Worm (Caenorhabditis elegans) whole organism, mixed stage, embryonic: ENCODE results near the gene nhr-230.

Experiments
- bed-3 ChIP-seq: fragments of 200-800 bp; sonication (Bioruptor generic); optimal IDR thresholded peaks from 3 replicates; lab custom pipeline; 2018; ENCODE audit warnings: mild to moderate bottlenecking, missing genetic modification characterization, moderate library complexity, missing compliant biosample characterization
- blmp-1 ChIP-seq: fragments of 150-350 bp; optimal IDR thresholded peaks from 2 replicates; lab custom pipeline; 2014; ENCODE audit warnings: missing biosample characterization, missing genetic modification characterization
- ceh-39 ChIP-seq: fragments of 150-350 bp; optimal IDR thresholded peaks from 2 replicates; lab custom pipeline; 2014; ENCODE audit warnings: missing biosample characterization, missing genetic modification characterization
- ceh-43 ChIP-seq: fragments of 200-800 bp; sonication (Bioruptor generic); optimal IDR thresholded peaks from 2 replicates; lab custom pipeline; 2018; ENCODE audit warnings: mild to moderate bottlenecking, missing genetic modification characterization, moderate library complexity, missing compliant biosample characterization
- ceh-83 ChIP-seq: fragments of 200-800 bp; sonication (Bioruptor generic); optimal IDR thresholded peaks from 2 replicates; lab custom pipeline; 2018; ENCODE audit warnings: mild to moderate bottlenecking, missing genetic modification characterization, missing compliant biosample characterization
- cnd-1 ChIP-seq: fragments of 200-800 bp; sonication (Bioruptor generic); optimal IDR thresholded peaks from 2 replicates; lab custom pipeline; 2018; ENCODE audit warnings: mild to moderate bottlenecking, missing genetic modification characterization, missing compliant biosample characterization
- drap-1 ChIP-seq: fragments of 200-800 bp; sonication (Bioruptor generic); optimal IDR thresholded peaks from 3 replicates; lab custom pipeline; 2018; ENCODE audit warnings: mild to moderate bottlenecking, missing genetic modification characterization, missing compliant biosample characterization
- elt-1 ChIP-seq: sonication (generic microtip); optimal IDR thresholded peaks from 2 replicates; lab custom pipeline; 2017; ENCODE audit warnings: missing genetic modification characterization, mild to moderate bottlenecking, missing compliant biosample characterization, antibody characterized with exemption, moderate library complexity, borderline replicate concordance; ENCODE audit not compliant: insufficient read depth
- elt-3 ChIP-seq: fragments of 150-350 bp; optimal IDR thresholded peaks from 2 replicates; lab custom pipeline; 2014; ENCODE audit warnings: missing biosample characterization, missing genetic modification characterization
- flh-1 ChIP-seq: fragments of 200-800 bp; sonication (Bioruptor generic); optimal IDR thresholded peaks from 2 replicates; lab custom pipeline; 2018; ENCODE audit warnings: mild to moderate bottlenecking, missing genetic modification characterization, moderate library complexity, missing compliant biosample characterization
- hlh-1 ChIP-seq: fragments of 150-350 bp; optimal IDR thresholded peaks from 2 replicates; lab custom pipeline; 2014; ENCODE audit warnings: missing biosample characterization, missing genetic modification reagents, missing genetic modification characterization
- lin-13 ChIP-seq: fragments of 150-350 bp; optimal IDR thresholded peaks from 2 replicates; lab custom pipeline; 2014; ENCODE audit warnings: missing biosample characterization, missing genetic modification characterization
- lin-32 ChIP-seq: fragments of 200-800 bp; sonication (Bioruptor generic); optimal IDR thresholded peaks from 2 replicates; lab custom pipeline; 2018; ENCODE audit warnings: mild to moderate bottlenecking, missing genetic modification characterization, missing compliant biosample characterization
- lsy-2 ChIP-seq: fragments of 150-350 bp; optimal IDR thresholded peaks from 2 replicates; lab custom pipeline; 2014; ENCODE audit warnings: missing biosample characterization, missing genetic modification characterization
- mab-5 ChIP-seq: fragments of 150-350 bp; optimal IDR thresholded peaks from 2 replicates; lab custom pipeline; 2014; ENCODE audit warnings: missing biosample characterization, missing genetic modification characterization
- mep-1 ChIP-seq: fragments of 150-350 bp; optimal IDR thresholded peaks from 2 replicates; lab custom pipeline; 2017; ENCODE audit warnings: missing biosample characterization, missing genetic modification reagents, missing genetic modification characterization, inconsistent platforms
- nhr-12 ChIP-seq: fragments of 150-350 bp; optimal IDR thresholded peaks from 2 replicates; lab custom pipeline; 2014; ENCODE audit warnings: missing biosample characterization, missing genetic modification characterization
- nhr-2 ChIP-seq: fragments of 150-350 bp; optimal IDR thresholded peaks from 2 replicates; lab custom pipeline; 2014; ENCODE audit warnings: missing biosample characterization, missing genetic modification characterization
- nhr-237 ChIP-seq: fragments of 150-350 bp; optimal IDR thresholded peaks from 2 replicates; lab custom pipeline; 2014; ENCODE audit warnings: missing biosample characterization, missing genetic modification characterization
- nhr-28 ChIP-seq: fragments of 150-350 bp; optimal IDR thresholded peaks from 2 replicates; lab custom pipeline; 2014; ENCODE audit warnings: missing biosample characterization, missing genetic modification characterization
- nhr-76 ChIP-seq: sonication (generic microtip); optimal IDR thresholded peaks from 2 replicates; lab custom pipeline; 2017; ENCODE audit warnings: missing biosample characterization, missing genetic modification characterization
- sem-2 ChIP-seq: fragments of 200-800 bp; sonication (Bioruptor generic); optimal IDR thresholded peaks from 2 replicates; lab custom pipeline; 2018; ENCODE audit warnings: mild to moderate bottlenecking, missing genetic modification characterization, missing compliant biosample characterization
- snpc-4 ChIP-seq: fragments of 150-350 bp; optimal IDR thresholded peaks from 2 replicates; lab custom pipeline; 2014; ENCODE audit warnings: missing biosample characterization, missing genetic modification characterization
- sptf-1 ChIP-seq: sonication (generic microtip); optimal IDR thresholded peaks from 2 replicates; lab custom pipeline; 2017; ENCODE audit warnings: mild to moderate bottlenecking, missing genetic modification characterization, moderate library complexity, missing compliant biosample characterization
- tbx-8 ChIP-seq: fragments of 200-800 bp; sonication (Bioruptor generic); optimal IDR thresholded peaks from 2 replicates; lab custom pipeline; 2018; ENCODE audit warnings: mild to moderate bottlenecking, missing genetic modification characterization, moderate library complexity, missing compliant biosample characterization
- unc-120 ChIP-seq: sonication (generic microtip); optimal IDR thresholded peaks from 2 replicates; lab custom pipeline; 2017; ENCODE audit warnings: missing genetic modification characterization, missing compliant biosample characterization; ENCODE audit not compliant: poor library complexity, severe bottlenecking
- unc-39 ChIP-seq: fragments of 150-350 bp; optimal IDR thresholded peaks from 2 replicates; lab custom pipeline; 2014; ENCODE audit warnings: missing biosample characterization, missing genetic modification characterization
- unc-62 ChIP-seq: fragments of 150-350 bp; optimal IDR thresholded peaks from 2 replicates; lab custom pipeline; 2014; ENCODE audit warnings: missing biosample characterization, missing genetic modification reagents, missing genetic modification characterization
- zip-8 ChIP-seq: fragments of 150-350 bp; optimal IDR thresholded peaks from 2 replicates; lab custom pipeline; 2014; ENCODE audit warnings: missing biosample characterization, missing genetic modification characterization
- ztf-11 ChIP-seq: fragments of 150-350 bp; optimal IDR thresholded peaks from 2 replicates; lab custom pipeline; 2014; ENCODE audit warnings: missing biosample characterization, missing genetic modification characterization

Gene nhr-230

DNA sequence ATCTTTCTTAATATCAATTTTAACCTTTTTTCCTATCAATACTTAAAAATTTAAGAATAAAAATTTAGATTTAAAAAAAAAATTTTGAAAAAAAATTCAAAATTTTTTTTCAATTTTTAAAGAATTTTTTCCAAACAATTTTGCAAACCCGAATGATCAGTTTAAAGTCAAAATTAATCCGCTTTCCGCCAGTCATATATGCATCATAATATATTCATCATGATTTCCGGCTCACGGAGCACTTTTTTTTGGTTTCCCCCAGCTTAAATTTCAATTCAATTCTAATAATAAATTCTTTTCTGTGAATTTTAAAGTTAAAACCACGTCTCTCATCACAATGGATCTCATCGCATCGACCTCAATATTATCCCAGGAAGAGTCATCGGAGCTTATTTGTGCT, at the start of gene nhr-230:
Gene nhr-230 (plus strand): TSS at position 301 of the 400 bp plus-strand sequence.
- TF ChIP-seq ztf-11 (no peak), elt-1 (tag; lab: Kevin White, UChicago) (no peak), unc-39 (tag; lab: Kevin White, UChicago) (no peak)
- TF ChIP-seq, all 35 proteins: peak for 0

DNA sequence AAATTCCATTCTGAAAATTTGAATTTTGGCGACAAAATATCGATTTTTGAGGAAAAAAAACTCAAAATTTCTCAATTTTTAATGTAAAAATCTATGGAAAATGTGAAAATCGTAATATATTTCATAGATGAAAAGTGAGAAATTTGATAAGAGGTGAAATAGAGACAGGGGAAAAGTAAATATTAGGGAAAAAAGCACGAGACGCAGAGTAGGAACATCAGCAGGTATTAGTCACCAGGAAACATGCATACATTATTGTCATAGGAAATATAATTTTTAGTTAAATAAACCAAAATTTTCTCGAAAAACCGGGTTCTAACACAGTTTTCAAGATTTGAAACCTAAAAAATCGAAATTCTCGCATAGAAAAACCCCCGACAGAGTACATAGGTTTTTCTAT, 45.8 kb upstream of the nhr-230 start, which contains the start of gene nhr-170:
Gene nhr-170 (minus strand): TSS at position 16 of the 400 bp plus-strand sequence.
- TF ChIP-seq nhr-2 (tag; lab: Kevin White, UChicago) (no peak), unc-62 (no peak), sem-2 (no peak), tbx-8 (GFP tag; lab: Kevin White, UChicago) (no peak), cnd-1 (tag; lab: Kevin White, UChicago) (no peak), drap-1 (GFP tag; lab: Kevin White, UChicago) (no peak), lin-32 (no peak), nhr-28 (tag; lab: Kevin White, UChicago) (no peak), nhr-12 (tag; lab: Kevin White, UChicago) (no peak), unc-120 (tag; lab: Kevin White, UChicago) (no peak)

ce11 chrV:18802077-18802476, 44.5 kb upstream of the nhr-230 start, which contains the start of gene C54E10.11:
C54E10.11 (minus strand) TSS chrV:18802177.
- TF ChIP-seq bed-3 (GFP tag; lab: Kevin White, UChicago) (no peak), zip-8 (tag; lab: Kevin White, UChicago) (no peak), cnd-1 (tag; lab: Kevin White, UChicago) (no peak), drap-1 (GFP tag; lab: Kevin White, UChicago) (no peak), nhr-2 (tag; lab: Kevin White, UChicago) (no peak), elt-3 (tag; lab: Kevin White, UChicago) (no peak), elt-1 (tag; lab: Kevin White, UChicago) (no peak), mep-1 (tag; lab: Kevin White, UChicago) (no peak), lin-32 (no peak), ceh-43 (GFP tag; lab: Kevin White, UChicago) (no peak), flh-1 (GFP tag; lab: Kevin White, UChicago) (no peak), snpc-4 (tag; lab: Kevin White, UChicago) (no peak)

DNA sequence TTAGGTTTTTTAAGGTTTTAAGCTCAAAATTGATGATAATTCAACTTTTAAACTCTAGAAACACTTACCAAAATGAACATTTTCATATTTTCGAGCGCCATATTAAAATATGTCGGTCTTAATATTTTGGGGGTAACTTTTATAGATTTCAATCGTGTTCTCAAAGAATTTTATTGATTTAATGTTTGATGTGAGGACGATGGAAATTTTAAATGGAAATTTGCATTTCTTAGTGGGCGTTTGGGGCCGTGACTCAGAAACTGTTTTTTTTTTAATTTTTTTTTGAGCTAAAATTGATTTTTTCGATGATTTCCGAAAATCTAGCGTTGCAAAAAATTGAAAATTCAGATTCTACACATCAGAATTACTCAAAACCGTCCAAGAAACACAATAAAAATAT, 43.3 kb upstream of the nhr-230 start, which contains the start of gene C54E10.10:
Gene C54E10.10 (minus strand): TSS at position 101 of the 400 bp plus-strand sequence.
- TF ChIP-seq blmp-1 (tag; lab: Kevin White, UChicago) (no peak), ztf-11 (no peak), nhr-28 (tag; lab: Kevin White, UChicago) (no peak), lin-32 (no peak), drap-1 (GFP tag; lab: Kevin White, UChicago) (no peak), tbx-8 (GFP tag; lab: Kevin White, UChicago) (no peak), flh-1 (GFP tag; lab: Kevin White, UChicago) (no peak), hlh-1 (tag; lab: Kevin White, UChicago) (no peak), bed-3 (GFP tag; lab: Kevin White, UChicago) (no peak), sptf-1 (tag; lab: Kevin White, UChicago) (no peak), nhr-76 (no peak), mep-1 (tag; lab: Kevin White, UChicago) (no peak), elt-3 (tag; lab: Kevin White, UChicago) (no peak), elt-1 (tag; lab: Kevin White, UChicago) (no peak), lsy-2 (tag; lab: Kevin White, UChicago) (no peak), ceh-39 (tag; lab: Kevin White, UChicago) (no peak), ceh-83 (GFP tag; lab: Kevin White, UChicago) (no peak)

- no peak for TF ChIP-seq nhr-237
- no peak for TF ChIP-seq mab-5
- no peak for TF ChIP-seq zip-8 (tag; lab: Kevin White, UChicago)
- TF ChIP-seq lin-32 = no peak
- TF ChIP-seq ztf-11 = no peak
- TF ChIP-seq ceh-39 (tag; lab: Kevin White, UChicago) = no peak
- no peak for TF ChIP-seq bed-3 (GFP tag; lab: Kevin White, UChicago)
- TF ChIP-seq nhr-76 = no peak
- no peak for TF ChIP-seq elt-1 (tag; lab: Kevin White, UChicago)
- TF ChIP-seq hlh-1 (tag; lab: Kevin White, UChicago) = no peak
- TF ChIP-seq blmp-1 (tag; lab: Kevin White, UChicago) = no peak
- TF ChIP-seq drap-1 (GFP tag; lab: Kevin White, UChicago) = no peak
- no peak for TF ChIP-seq lin-13 (tag; lab: Kevin White, UChicago)
- TF ChIP-seq sem-2 = no peak
- TF ChIP-seq nhr-28 (tag; lab: Kevin White, UChicago) = no peak
- TF ChIP-seq flh-1 (GFP tag; lab: Kevin White, UChicago) = no peak
- no peak for TF ChIP-seq nhr-12 (tag; lab: Kevin White, UChicago)
- TF ChIP-seq elt-3 (tag; lab: Kevin White, UChicago) = no peak
- no peak for TF ChIP-seq tbx-8 (GFP tag; lab: Kevin White, UChicago)
Observed at ce11 chrV:18806409-18806808, 40.2 kb upstream of the nhr-230 start, which contains the start of gene sri-10. sri-10 (minus strand) TSS chrV:18806509.
